Fruit fly (Drosophila melanogaster) whole organism, wandering third instar larva: ENCODE measurements around the gene stet.

Experiments used
- Abd-B ChIP-seq: fragments of >200 bp; optimal IDR thresholded peaks from 2 replicates; lab custom pipeline; 2017; ENCODE audit warnings: missing biosample characterization, missing genetic modification characterization
- Dfd ChIP-seq: fragments of >200 bp; optimal IDR thresholded peaks from 2 replicates; lab custom pipeline; 2017; ENCODE audit warnings: missing biosample characterization, missing genetic modification characterization
- Dif ChIP-seq: fragments of 200-275, 200-300 bp; sonication (Bioruptor generic); optimal IDR thresholded peaks from 2 replicates; lab custom pipeline; 2018; ENCODE audit warnings: missing biosample characterization, missing genetic modification characterization; ENCODE audit not compliant: partially characterized antibody
- HLH106 ChIP-seq: fragments of 200-800 bp; optimal IDR thresholded peaks from 3 replicates; lab custom pipeline; 2019; ENCODE audit warnings: missing biosample characterization, mild to moderate bottlenecking, missing genetic modification characterization, moderate library complexity
- Hnf4 ChIP-seq: fragments of 200-800 bp; sonication (Bioruptor generic); optimal IDR thresholded peaks from 2 replicates; lab custom pipeline; 2016; ENCODE audit warnings: missing biosample characterization, mild to moderate bottlenecking, missing genetic modification characterization
- Hr78 ChIP-seq: fragments of >200 bp; optimal IDR thresholded peaks from 2 replicates; lab custom pipeline; 2017; ENCODE audit warnings: missing biosample characterization, missing genetic modification characterization
- Hr83 ChIP-seq: fragments of 200-300 bp; sonication (Bioruptor generic); optimal IDR thresholded peaks from 2 replicates; lab custom pipeline; 2016; ENCODE audit warnings: missing biosample characterization, mild to moderate bottlenecking, missing genetic modification characterization, moderate library complexity; ENCODE audit not compliant: poor library complexity, severe bottlenecking
- Jra ChIP-seq: sonication (Bioruptor generic); optimal IDR thresholded peaks from 2 replicates; lab custom pipeline; 2016; ENCODE audit warnings: missing biosample characterization, missing genetic modification characterization
- Myc ChIP-seq: fragments of >200 bp; optimal IDR thresholded peaks from 2 replicates; lab custom pipeline; 2017
- N ChIP-seq: fragments of >200 bp; optimal IDR thresholded peaks from 2 replicates; lab custom pipeline; 2018; ENCODE audit warnings: missing biosample characterization, missing external identifiers, missing genetic modification characterization
- OdsH ChIP-seq: fragments of 200-800 bp; sonication (Bioruptor generic); optimal IDR thresholded peaks from 2 replicates; lab custom pipeline; 2016; ENCODE audit warnings: missing biosample characterization, mild to moderate bottlenecking, missing genetic modification characterization
- Rel ChIP-seq, 2 experiments: fragments of 200-800 bp; sonication (Bioruptor generic) in 1 of 2; optimal IDR thresholded peaks; 2 replicates in 1 of 2; 3 replicates in 1 of 2; lab custom pipeline; 2016 to 2019; ENCODE audit warnings: mild to moderate bottlenecking in 2 of 2, missing biosample characterization in 2 of 2, missing genetic modification characterization in 2 of 2, moderate library complexity in 1 of 2
- Vsx2 ChIP-seq: fragments of 200-300, 225-300 bp; sonication (Bioruptor generic); optimal IDR thresholded peaks from 2 replicates; lab custom pipeline; 2018; ENCODE audit warnings: missing biosample characterization, missing genetic modification characterization; ENCODE audit not compliant: partially characterized antibody
- br ChIP-seq: fragments of 200-800 bp; sonication (Bioruptor generic); optimal IDR thresholded peaks from 2 replicates; lab custom pipeline; 2016; ENCODE audit warnings: missing biosample characterization, missing genetic modification characterization
- brk ChIP-seq: fragments of 200-800 bp; sonication (Bioruptor generic); optimal IDR thresholded peaks from 2 replicates; lab custom pipeline; 2016; ENCODE audit warnings: missing biosample characterization, mild to moderate bottlenecking, missing genetic modification characterization
- dl ChIP-seq, 2 experiments: fragments of 175-275, 200-275 bp in 1 of 2; fragments of 200-275 bp in 1 of 2; sonication (Bioruptor generic); optimal IDR thresholded peaks; lab custom pipeline; 2018; ENCODE audit warnings: mild to moderate bottlenecking in 2 of 2, missing biosample characterization in 2 of 2, missing genetic modification characterization in 2 of 2, moderate library complexity in 2 of 2; ENCODE audit not compliant: partially characterized antibody in 2 of 2, insufficient read depth in 1 of 2
- dmrt93B ChIP-seq: fragments of 200-800 bp; sonication (Bioruptor generic); optimal IDR thresholded peaks from 2 replicates; lab custom pipeline; 2018; ENCODE audit warnings: missing biosample characterization, mild to moderate bottlenecking, missing genetic modification characterization
- dsf ChIP-seq: sonication (Bioruptor generic); optimal IDR thresholded peaks from 2 replicates; lab custom pipeline; 2016; ENCODE audit warnings: missing biosample characterization, missing genetic modification characterization, borderline replicate concordance
- foxo ChIP-seq, 2 experiments: fragments of 200-800 bp; sonication (Bioruptor generic); optimal IDR thresholded peaks; 2 replicates in 1 of 2; 3 replicates in 1 of 2; lab custom pipeline; 2016 to 2017; ENCODE audit warnings: missing biosample characterization in 2 of 2, missing genetic modification characterization in 2 of 2
- fru ChIP-seq: fragments of 200-800 bp; sonication (Bioruptor generic); optimal IDR thresholded peaks from 3 replicates; lab custom pipeline; 2016; ENCODE audit warnings: missing biosample characterization, mild to moderate bottlenecking, missing genetic modification characterization
- h ChIP-seq: fragments of 200-800 bp; sonication (Bioruptor generic); optimal IDR thresholded peaks from 3 replicates; lab custom pipeline; 2016; ENCODE audit warnings: missing biosample characterization, mild to moderate bottlenecking, missing genetic modification characterization
- jim ChIP-seq: fragments of 175-275, 200-325 bp; sonication (Bioruptor generic); optimal IDR thresholded peaks from 2 replicates; lab custom pipeline; 2016; ENCODE audit warnings: missing biosample characterization, mild to moderate bottlenecking, missing genetic modification characterization
- psq ChIP-seq: fragments of 200-800 bp; sonication (Bioruptor generic); optimal IDR thresholded peaks from 3 replicates; lab custom pipeline; 2017; ENCODE audit warnings: missing biosample characterization, mild to moderate bottlenecking, missing genetic modification characterization, moderate library complexity
- sage ChIP-seq: fragments of 200-800 bp; sonication (Bioruptor generic); optimal IDR thresholded peaks from 2 replicates; lab custom pipeline; 2016; ENCODE audit warnings: missing biosample characterization, mild to moderate bottlenecking, missing genetic modification characterization
- sv ChIP-seq: fragments of 200-800 bp; sonication (Bioruptor generic); optimal IDR thresholded peaks from 3 replicates; lab custom pipeline; 2016; ENCODE audit warnings: missing biosample characterization, missing genetic modification characterization
- tai ChIP-seq: sonication (Bioruptor generic); optimal IDR thresholded peaks from 2 replicates; lab custom pipeline; 2016; ENCODE audit warnings: missing biosample characterization, missing genetic modification characterization
- usp ChIP-seq: fragments of >200 bp; optimal IDR thresholded peaks from 2 replicates; lab custom pipeline; 2017; ENCODE audit warnings: missing biosample characterization, missing genetic modification characterization
- woc ChIP-seq: sonication (Bioruptor generic); optimal IDR thresholded peaks from 2 replicates; lab custom pipeline; 2016; ENCODE audit warnings: missing biosample characterization, mild to moderate bottlenecking, missing genetic modification characterization

Gene stet

DNA sequence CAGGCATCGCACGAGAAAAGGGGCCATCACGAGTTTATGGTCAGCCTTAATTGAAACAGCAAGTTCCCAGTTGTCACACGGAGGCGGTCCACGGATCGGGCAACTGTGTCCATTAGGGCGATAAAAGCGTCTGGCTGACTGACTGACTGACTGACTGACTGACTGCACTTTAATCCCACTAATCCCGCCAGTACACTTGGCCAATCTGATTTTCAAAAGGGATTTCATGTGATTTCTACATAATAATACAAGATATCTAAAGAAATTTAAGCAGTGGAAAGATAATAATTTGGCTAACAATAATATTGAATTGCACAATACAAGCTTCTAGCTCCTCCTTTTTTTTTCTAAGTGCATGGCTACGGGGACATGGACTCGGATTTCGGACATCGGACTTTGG lies 47.0 kb downstream of the stet start:
- TF ChIP-seq Hnf4 (GFP tag; lab: Kevin White, UChicago), result peak; percentile 37
- TF ChIP-seq Vsx2 (GFP tag; lab: Kevin White, UChicago), result no peak
- no peak for TF ChIP-seq Dfd (GFP tag; lab: Kevin White, UChicago)
- no peak for TF ChIP-seq Jra (GFP tag; lab: Kevin White, UChicago)
- no peak for TF ChIP-seq psq
- no peak for TF ChIP-seq jim (GFP tag; lab: Kevin White, UChicago)
- peak; percentile 37 for TF ChIP-seq h (GFP tag; lab: Kevin White, UChicago)
- peak in 1 of 2 experiments; percentile 26 for TF ChIP-seq foxo (GFP tag; optimal IDR thresholded peaks at IDR 0.05; lab: Kevin White, UChicago)
- no peak for TF ChIP-seq sv (GFP tag; lab: Kevin White, UChicago)
- TF ChIP-seq HLH106 (tag; lab: Kevin White, UChicago), result peak; percentile 43
- no peak for TF ChIP-seq tai (GFP tag; lab: Kevin White, UChicago)

DNA sequence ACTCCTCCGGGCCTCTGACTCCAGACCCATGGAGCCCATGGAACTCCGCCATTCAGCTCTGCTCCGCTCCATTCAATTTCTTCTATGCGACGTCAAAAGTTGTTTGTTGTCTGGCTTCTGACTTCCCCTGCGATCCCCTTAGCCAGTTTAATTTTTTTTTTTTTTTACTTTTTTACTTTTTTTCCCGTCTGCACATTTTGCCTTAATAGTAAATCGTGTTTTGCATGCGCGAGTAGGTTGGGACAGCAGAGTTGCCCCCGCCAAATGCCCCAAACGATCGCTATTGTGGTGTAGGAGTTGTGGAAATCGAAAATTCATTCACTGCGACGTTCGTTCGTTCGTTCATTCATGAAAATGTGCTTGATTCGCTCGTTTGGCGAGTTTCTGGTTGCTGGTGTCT lies 48.3 kb downstream of the stet start:
- TF ChIP-seq dmrt93B (GFP tag; lab: Kevin White, UChicago) (no peak), Myc (no peak), OdsH (no peak), jim (GFP tag; lab: Kevin White, UChicago) (no peak), psq (no peak)

DNA sequence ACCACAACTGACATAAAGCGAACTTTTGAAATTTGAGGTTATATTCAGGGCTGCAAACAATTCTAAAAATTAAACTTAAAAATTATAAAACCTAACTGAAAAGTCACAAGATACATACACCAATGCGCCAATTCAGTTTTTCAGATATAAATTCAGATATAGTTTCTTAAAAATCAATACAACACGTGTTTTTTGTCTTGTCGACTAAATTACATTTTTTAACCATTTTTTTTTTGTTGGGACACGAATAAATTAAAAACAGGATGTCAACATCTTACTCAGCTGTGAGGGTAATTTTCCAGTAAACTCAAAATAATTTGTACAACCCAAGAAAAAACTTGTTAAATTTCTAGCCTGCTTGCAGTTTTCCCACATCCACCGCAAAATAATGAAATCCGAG lies 51.6 kb downstream of the stet start, which contains the start of gene SA2:
TSS of gene SA2 (minus strand) at position 101 of the 400 bp plus-strand sequence.
- TF ChIP-seq usp (GFP tag; lab: Kevin White, UChicago) (no peak), N (GFP tag; lab: Kevin White, UChicago) (no peak), Rel (GFP tag; optimal IDR thresholded peaks at IDR 0.05; lab: Kevin White, UChicago) (no peak), Rel (tag; optimal IDR thresholded peaks at IDR 0.05; lab: Kevin White, UChicago) (no peak), Dif (GFP tag; lab: Kevin White, UChicago) (no peak), woc (GFP tag; lab: Kevin White, UChicago) (no peak), Hr78 (GFP tag; lab: Kevin White, UChicago) (no peak), br (no peak), Hnf4 (GFP tag; lab: Kevin White, UChicago) (no peak), dsf (GFP tag; lab: Kevin White, UChicago) (no peak), Vsx2 (GFP tag; lab: Kevin White, UChicago) (no peak), Dfd (GFP tag; lab: Kevin White, UChicago) (no peak), fru (GFP tag; lab: Kevin White, UChicago) (no peak), sage (GFP tag; lab: Kevin White, UChicago) (no peak), Hr83 (no peak), OdsH (no peak), tai (GFP tag; lab: Kevin White, UChicago) (no peak), Abd-B (GFP tag; lab: Kevin White, UChicago) (no peak), psq (no peak)

DNA sequence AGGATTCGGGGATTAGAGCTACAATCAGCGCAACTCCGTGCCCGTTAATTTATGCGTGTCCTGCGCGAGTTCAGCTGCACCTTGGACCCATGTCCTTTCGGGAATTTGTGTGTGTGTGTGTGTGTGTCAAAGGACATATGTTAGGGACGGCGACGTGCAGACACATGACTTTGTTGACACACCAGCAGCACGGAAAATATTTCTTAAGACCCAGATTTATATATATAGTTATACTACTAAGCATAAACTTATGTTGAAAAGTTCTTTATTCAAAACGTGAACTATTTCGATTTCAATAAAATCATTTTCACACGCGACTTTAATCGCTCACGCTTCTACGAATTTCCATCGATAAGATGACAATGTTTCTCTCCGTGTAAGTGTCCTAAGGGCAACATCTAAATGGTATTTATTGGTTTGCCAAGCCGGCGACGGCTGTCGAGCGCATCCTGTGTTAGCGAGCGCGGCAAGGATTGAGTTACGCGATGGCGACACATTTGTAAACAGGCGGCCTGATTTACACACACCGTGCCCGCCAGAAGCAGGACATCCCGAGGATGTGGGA lies 57.8 kb downstream of the stet start:
- no peak for TF ChIP-seq brk (GFP tag; lab: Kevin White, UChicago)
- TF ChIP-seq Dif (GFP tag; lab: Kevin White, UChicago), result no peak
- no peak for TF ChIP-seq dl (GFP tag; optimal IDR thresholded peaks at IDR 0.05; lab: Kevin White, UChicago; ENCODE audit: insufficient read depth in 1 of 2, partially characterized antibody in 2 of 2)
- no peak for TF ChIP-seq usp (GFP tag; lab: Kevin White, UChicago)
- no peak for TF ChIP-seq Rel (GFP tag; optimal IDR thresholded peaks at IDR 0.05; lab: Kevin White, UChicago)
- no peak for TF ChIP-seq Rel (tag; optimal IDR thresholded peaks at IDR 0.05; lab: Kevin White, UChicago)
- TF ChIP-seq foxo (GFP tag; optimal IDR thresholded peaks at IDR 0.05; lab: Kevin White, UChicago), result no peak
- TF ChIP-seq dsf (GFP tag; lab: Kevin White, UChicago), result no peak
- TF ChIP-seq Hr83, result no peak
- TF ChIP-seq, all 38 proteins: peak for 0
